Worm (Caenorhabditis elegans): ENCODE data around the gene ZK84.2.

Gene ZK84.2

DNA sequence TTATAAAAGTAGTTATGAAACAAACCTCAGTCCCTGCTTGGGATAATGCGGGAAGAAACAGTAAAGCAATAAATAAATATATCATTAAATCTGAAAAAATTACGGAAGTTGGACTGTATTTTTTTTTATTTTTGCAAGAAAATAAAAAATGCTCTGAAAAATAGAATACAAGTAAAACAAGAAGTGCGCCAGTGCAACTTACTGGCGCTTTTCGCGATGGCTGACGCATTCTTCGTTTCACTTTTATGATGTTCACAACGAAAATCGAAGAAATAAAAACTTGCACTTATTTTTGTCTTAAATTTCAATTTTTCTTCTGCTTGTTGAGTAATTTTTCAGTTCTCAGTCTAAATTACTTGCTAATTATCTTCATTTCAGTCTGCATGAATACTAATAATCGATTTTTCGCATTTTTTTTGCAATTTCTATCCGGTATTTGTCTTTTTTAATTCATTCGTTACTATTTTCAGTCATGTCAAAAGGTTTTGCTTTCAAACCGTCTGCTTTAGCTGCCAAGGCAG is 33.5 kb downstream of the ZK84.2 start, which contains the start of the genes R12C12.6 and ran-5 (continued):
- TF ChIP-seq aly-2 (tag; optimal IDR thresholded peaks at IDR 0.05) = no peak

DNA sequence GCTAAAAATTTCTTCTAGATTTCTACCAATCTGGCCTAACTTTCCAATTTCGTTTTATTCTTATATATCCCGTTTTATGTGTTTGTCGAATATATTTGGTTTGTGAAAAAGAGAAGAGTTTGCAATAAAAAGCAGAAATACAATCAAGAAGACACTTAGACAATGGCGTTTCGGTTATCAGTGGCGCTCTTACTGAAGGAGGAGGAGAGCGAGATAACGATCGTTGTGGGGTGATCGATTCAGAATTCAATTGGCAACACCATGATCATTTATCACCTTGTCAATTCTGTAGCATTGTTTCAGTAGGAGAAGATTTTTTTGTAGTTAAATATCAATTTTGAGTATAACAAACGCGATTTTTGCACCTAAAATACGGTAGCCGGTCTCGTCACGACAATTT is 35.4 kb downstream of the ZK84.2 start:
- TF ChIP-seq nhr-11 (tag; optimal IDR thresholded peaks at IDR 0.05) (no peak), lin-39 (tag; optimal IDR thresholded peaks at IDR 0.05) (no peak), skn-1 (tag; optimal IDR thresholded peaks at IDR 0.05) (no peak), lin-15B (tag; optimal IDR thresholded peaks at IDR 0.05) (no peak), nhr-77 (tag; optimal IDR thresholded peaks at IDR 0.05) (peak; percentile 31), nhr-10 (tag; optimal IDR thresholded peaks at IDR 0.05) (peak; percentile 22), dve-1 (tag; optimal IDR thresholded peaks at IDR 0.05; ENCODE audit: insufficient read depth) (peak; percentile 73), spr-3 (GFP tag; optimal IDR thresholded peaks at IDR 0.05) (no peak), R02D3.7 (tag; optimal IDR thresholded peaks at IDR 0.05) (no peak), nhr-48 (tag; optimal IDR thresholded peaks at IDR 0.05) (peak; percentile 26), F44E2.7 (GFP tag; IDR thresholded peaks at IDR 0.05) (no peak), ces-1 (GFP tag; optimal IDR thresholded peaks at IDR 0.05) (no peak), egl-27 (tag; optimal IDR thresholded peaks at IDR 0.05) (no peak), dmd-6 (GFP tag; IDR thresholded peaks at IDR 0.05) (peak; percentile 71), saeg-2 (GFP tag; IDR thresholded peaks at IDR 0.05) (no peak), pqm-1 (tag; optimal IDR thresholded peaks at IDR 0.05) (peak; percentile 83), nhr-102 (tag; optimal IDR thresholded peaks at IDR 0.05) (no peak), hlh-11 (tag; optimal IDR thresholded peaks at IDR 0.05) (peak; percentile 62), daf-16 (GFP tag; optimal IDR thresholded peaks at IDR 0.05) (no peak), daf-16 (tag; optimal IDR thresholded peaks at IDR 0.05) (peak; percentile 39), tag-97 (GFP tag; IDR thresholded peaks at IDR 0.05) (no peak), Y48G9A.11 (GFP tag; IDR thresholded peaks at IDR 0.05) (no peak), pha-4 (GFP tag; IDR thresholded peaks at IDR 0.05) (no peak), pha-4 (tag; optimal IDR thresholded peaks at IDR 0.05) (no peak), zip-11 (GFP tag; IDR thresholded peaks at IDR 0.05) (no peak), daf-19 (GFP tag; conservative IDR thresholded peaks at IDR 0.05) (no peak), hlh-30 (tag; optimal IDR thresholded peaks at IDR 0.05; ENCODE audit: insufficient read depth) (no peak), mes-2 (tag; optimal IDR thresholded peaks at IDR 0.05; ENCODE audit: poor library complexity, severe bottlenecking) (peak; percentile 5), lin-1 (GFP tag; IDR thresholded peaks at IDR 0.05) (0 out of 2 replicates have a peak, but pooled peaks have one; percentile 38), php-3 (GFP tag; IDR thresholded peaks at IDR 0.05) (peak; percentile 54; the same call in 1 of the 2 replicates), lsy-2 (tag; optimal IDR thresholded peaks at IDR 0.05) (peak in 1 of 2 experiments; percentile 8), nhr-28 (tag; optimal IDR thresholded peaks at IDR 0.05) (peak; percentile 82), snpc-1.2 (GFP tag; IDR thresholded peaks at IDR 0.05) (no peak)

DNA sequence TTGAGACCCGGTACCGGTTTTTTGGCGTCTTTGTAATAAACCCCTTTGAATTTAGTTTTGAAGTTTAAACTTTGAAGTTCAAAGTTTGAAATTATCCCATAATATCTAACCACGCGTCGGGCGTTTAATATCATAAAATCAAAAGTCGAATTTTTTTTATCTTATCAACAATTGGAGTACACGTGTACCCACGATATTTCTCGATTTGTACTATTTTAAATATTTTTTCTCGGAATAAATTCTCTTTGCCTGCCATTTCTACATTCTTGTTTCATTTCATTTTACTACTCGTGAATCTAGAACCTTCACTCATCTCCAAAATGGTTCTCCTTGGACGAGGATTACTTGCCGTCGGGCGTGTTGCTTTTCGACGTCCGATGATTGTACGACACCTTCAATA is 36.0 kb downstream of the ZK84.2 start, which contains the start of gene gldc-1:
Gene gldc-1 (plus strand): TSS at position 301 of the 400 bp plus-strand sequence.
- TF ChIP-seq nhr-48 (tag; optimal IDR thresholded peaks at IDR 0.05) = peak; percentile 2
- TF ChIP-seq daf-16 (GFP tag; optimal IDR thresholded peaks at IDR 0.05) = no peak
- TF ChIP-seq daf-16 (tag; optimal IDR thresholded peaks at IDR 0.05) = peak; percentile 29
- no peak for TF ChIP-seq rbr-2 (tag; optimal IDR thresholded peaks at IDR 0.05)
- peak; percentile 47 for TF ChIP-seq dmd-6 (GFP tag; IDR thresholded peaks at IDR 0.05)

DNA sequence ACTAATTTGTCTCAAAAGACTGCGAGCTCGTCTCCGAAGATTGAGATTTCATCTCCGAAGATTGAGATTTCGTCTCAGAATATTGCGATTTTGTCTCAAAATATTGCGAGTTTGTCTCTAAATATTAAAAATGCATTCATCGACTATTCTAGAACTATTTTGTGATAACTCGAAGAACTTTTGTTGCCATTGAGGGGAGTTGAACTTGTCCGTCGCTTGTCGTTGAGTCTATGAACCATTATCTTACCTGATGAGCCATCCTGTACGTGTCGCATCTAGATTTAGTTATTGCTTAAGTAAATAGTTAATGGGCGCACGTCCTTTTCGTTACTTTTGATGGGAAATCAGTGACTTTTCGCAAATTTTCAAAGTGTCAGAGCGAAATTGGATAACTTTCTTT is 40.4 kb downstream of the ZK84.2 start:
- 0 out of 2 replicates have a peak, but pooled peaks have one; percentile 15 for TF ChIP-seq egl-43 (GFP tag; IDR thresholded peaks at IDR 0.05)
- TF ChIP-seq arid-1 (GFP tag; conservative IDR thresholded peaks at IDR 0.05) = 0 out of 2 replicates have a peak, but pooled peaks have one; percentile 43
- TF ChIP-seq Y48G9A.11 (GFP tag; IDR thresholded peaks at IDR 0.05) = peak; percentile 49; the same call in 1 of the 2 replicates
- TF ChIP-seq snpc-1.2 (GFP tag; IDR thresholded peaks at IDR 0.05) = peak; percentile 65; the same call in 1 of the 2 replicates
- TF ChIP-seq lin-1 (GFP tag; IDR thresholded peaks at IDR 0.05) = 0 out of 2 replicates have a peak, but pooled peaks have one; percentile 23
- 0 out of 2 replicates have a peak, but pooled peaks have one; percentile 58 for TF ChIP-seq lim-7 (GFP tag; IDR thresholded peaks at IDR 0.05)
- 0 out of 4 replicates have a peak, but pooled peaks of 1 of the 2 experiments have one; percentile 26 for TF ChIP-seq madf-5 (GFP tag; IDR thresholded peaks at IDR 0.05)
- peak; percentile 67; the same call in 1 of the 2 replicates for TF ChIP-seq D1046.2 (GFP tag; IDR thresholded peaks at IDR 0.05)
- 0 out of 2 replicates have a peak, but pooled peaks have one; percentile 31 for TF ChIP-seq F26F4.8 (GFP tag; conservative IDR thresholded peaks at IDR 0.05)
- 0 out of 2 replicates have a peak, but pooled peaks have one; percentile 63 for TF ChIP-seq dmd-8 (GFP tag; IDR thresholded peaks at IDR 0.05)
- TF ChIP-seq lin-38 (GFP tag; IDR thresholded peaks at IDR 0.05) = peak; percentile 65
